Fruit fly (Drosophila melanogaster) whole organism, embryonic: ENCODE results near the gene SKIP.

Experiments
- Bdp1 ChIP-seq: fragments of 200-800 bp; sonication (Bioruptor generic); optimal IDR thresholded peaks from 3 replicates; lab custom pipeline; 2016; ENCODE audit warnings: missing biosample characterization, missing genetic modification characterization
- CG1024 ChIP-seq: fragments of 200-800 bp; sonication (Bioruptor generic); IDR thresholded peaks from 2 replicates; pipeline ENCODE4 v1.3.6; 2022; ENCODE audit warnings: missing biosample characterization, missing genetic modification characterization
- CG10979 ChIP-seq: fragments of 200-800 bp; sonication (Bioruptor generic); optimal IDR thresholded peaks from 2 replicates; lab custom pipeline; 2018; ENCODE audit warnings: missing biosample characterization, mild to moderate bottlenecking, missing genetic modification characterization, moderate library complexity
- CG11723 ChIP-seq: fragments of 200-800 bp; sonication (Bioruptor generic); optimal IDR thresholded peaks from 2 replicates; lab custom pipeline; 2017; ENCODE audit warnings: missing biosample characterization, mild to moderate bottlenecking, missing genetic modification characterization
- CG15011 ChIP-seq: fragments of 200-800 bp; sonication (Bioruptor generic); optimal IDR thresholded peaks from 3 replicates; lab custom pipeline; 2018; ENCODE audit warnings: missing biosample characterization, mild to moderate bottlenecking, missing genetic modification characterization
- CG16813 ChIP-seq: fragments of 200-800 bp; sonication (Bioruptor generic); IDR thresholded peaks from 3 replicates; pipeline ENCODE4 v1.3.6; 2022; ENCODE audit warnings: missing biosample characterization, missing genetic modification characterization; ENCODE audit not compliant: partially characterized antibody
- CG1832 ChIP-seq: fragments of 200-800 bp; sonication (Bioruptor generic); optimal IDR thresholded peaks from 2 replicates; lab custom pipeline; 2017; ENCODE audit warnings: missing biosample characterization, mild to moderate bottlenecking, missing genetic modification characterization, inconsistent platforms
- CG18599 ChIP-seq: fragments of 200-800 bp; sonication (Bioruptor generic); optimal IDR thresholded peaks from 3 replicates; lab custom pipeline; 2017; ENCODE audit warnings: missing biosample characterization, missing genetic modification characterization, mild to moderate bottlenecking, moderate library complexity, missing genetic modification reagents
- CG31365 ChIP-seq: fragments of 200-800 bp; sonication (Bioruptor generic); optimal IDR thresholded peaks from 2 replicates; lab custom pipeline; 2018; ENCODE audit warnings: missing biosample characterization, mild to moderate bottlenecking, missing genetic modification characterization
- CG32767 ChIP-seq: fragments of 200-800 bp; sonication (Bioruptor generic); IDR thresholded peaks from 2 replicates; pipeline ENCODE4 v1.3.6; 2022; ENCODE audit warnings: missing biosample characterization, missing genetic modification characterization
- CG42726 ChIP-seq: fragments of 200-800 bp; sonication (Bioruptor generic); IDR thresholded peaks from 2 replicates; pipeline ENCODE4 v1.3.6; 2022; ENCODE audit warnings: missing biosample characterization, missing genetic modification characterization; ENCODE audit not compliant: partially characterized antibody
- CG4360 ChIP-seq: fragments of 200-800 bp; sonication (Bioruptor generic); IDR thresholded peaks from 2 replicates; pipeline ENCODE4 v1.3.6; 2022; ENCODE audit warnings: missing biosample characterization, missing genetic modification characterization
- CG6272 ChIP-seq: fragments of 200-800 bp; sonication (Bioruptor generic); IDR thresholded peaks from 2 replicates; pipeline ENCODE4 v1.3.6; 2022; ENCODE audit warnings: missing biosample characterization, missing genetic modification characterization
- CG8281 ChIP-seq: fragments of 200-800 bp; sonication (Bioruptor generic); optimal IDR thresholded peaks from 2 replicates; lab custom pipeline; 2018; ENCODE audit warnings: missing biosample characterization, mild to moderate bottlenecking, missing genetic modification characterization, moderate library complexity
- D ChIP-seq, 2 experiments: fragments of 200-800 bp in 1 of 2; fragments of >200 bp in 1 of 2; sonication (Bioruptor generic) in 1 of 2; optimal IDR thresholded peaks; 2 replicates in 1 of 2; 3 replicates in 1 of 2; lab custom pipeline; 2017; ENCODE audit warnings: mild to moderate bottlenecking in 1 of 2, missing biosample characterization in 1 of 2, missing genetic modification characterization in 1 of 2, missing genetic modification reagents in 1 of 2
- Ets65A ChIP-seq: fragments of 200-800 bp; sonication (Bioruptor generic); peaks from one replicate; lab custom pipeline; 2016; ENCODE audit warnings: missing biosample characterization, missing genetic modification characterization
- Lpt ChIP-seq: fragments of >200 bp; optimal IDR thresholded peaks from 2 replicates; lab custom pipeline; 2018; ENCODE audit warnings: missing biosample characterization, missing genetic modification characterization
- Nf-YA ChIP-seq: fragments of 200-800 bp; sonication (Bioruptor generic); IDR thresholded peaks from 2 replicates; pipeline ENCODE4 v1.3.6; 2022; ENCODE audit warnings: missing biosample characterization, missing genetic modification characterization
- Nf-YC ChIP-seq: fragments of 200-800 bp; optimal IDR thresholded peaks from 3 replicates; lab custom pipeline; 2019; ENCODE audit warnings: missing biosample characterization, mild to moderate bottlenecking, missing genetic modification characterization, moderate library complexity
- Oli ChIP-seq: fragments of 200-800 bp; sonication (Bioruptor generic); optimal IDR thresholded peaks from 2 replicates; lab custom pipeline; 2018; ENCODE audit warnings: missing biosample characterization, mild to moderate bottlenecking, missing genetic modification characterization, moderate library complexity
- chm ChIP-seq: fragments of 200-800 bp; sonication (Bioruptor generic); IDR thresholded peaks from 2 replicates; pipeline ENCODE4 v1.3.6; 2022; ENCODE audit warnings: missing biosample characterization, missing genetic modification characterization
- danr ChIP-seq: fragments of 200-800 bp; sonication (Bioruptor generic); IDR thresholded peaks from 2 replicates; pipeline ENCODE4 v1.3.6; 2022; ENCODE audit warnings: missing biosample characterization, missing genetic modification characterization
- gt ChIP-seq: fragments of 200-800 bp; sonication (Bioruptor generic); IDR thresholded peaks from 2 replicates; pipeline ENCODE4 v1.3.6; 2022; ENCODE audit warnings: missing biosample characterization, missing genetic modification characterization
- kah ChIP-seq: fragments of 200-800 bp; sonication (Bioruptor generic); optimal IDR thresholded peaks from 2 replicates; lab custom pipeline; 2018; ENCODE audit warnings: missing biosample characterization, mild to moderate bottlenecking, missing genetic modification characterization
- kni ChIP-seq: fragments of 200-800 bp; sonication (Bioruptor generic); optimal IDR thresholded peaks from 3 replicates; lab custom pipeline; 2017; ENCODE audit warnings: mild to moderate bottlenecking, missing biosample characterization, missing genetic modification reagents, missing genetic modification characterization
- lbe ChIP-seq: fragments of 200-800 bp; sonication (Bioruptor generic); optimal IDR thresholded peaks from 2 replicates; lab custom pipeline; 2016; ENCODE audit warnings: missing biosample characterization, mild to moderate bottlenecking, missing genetic modification characterization
- mld ChIP-seq: fragments of 200-800 bp; sonication (Bioruptor generic); IDR thresholded peaks from 3 replicates; pipeline ENCODE4 v1.3.6; 2022; ENCODE audit warnings: missing biosample characterization, missing genetic modification characterization; ENCODE audit not compliant: partially characterized antibody
- oc ChIP-seq: fragments of 200-800 bp; sonication (Bioruptor generic); optimal IDR thresholded peaks from 2 replicates; lab custom pipeline; 2018; ENCODE audit warnings: missing biosample characterization, mild to moderate bottlenecking, missing genetic modification characterization, moderate library complexity
- pan ChIP-seq, 4 experiments: fragments of >200 bp in 3 of 4; fragments of 200-800 bp in 1 of 4; sonication (Bioruptor generic) in 1 of 4; optimal IDR thresholded peaks in 3 of 4; IDR thresholded peaks in 1 of 4; 2 replicates each; pipeline versions ENCODE4 v1.3.6 to Lab custom; 2017 to 2022; ENCODE audit warnings: missing biosample characterization in 2 of 4, missing genetic modification characterization in 2 of 4, mixed read lengths in 1 of 4
- sens ChIP-seq: fragments of 200-800 bp; sonication (Bioruptor generic); peaks from one replicate; lab custom pipeline; 2016; ENCODE audit warnings: missing biosample characterization, missing genetic modification characterization
- seq ChIP-seq: fragments of 200-800 bp; sonication (Bioruptor generic); IDR thresholded peaks from 2 replicates; pipeline ENCODE4 v1.3.6; 2022; ENCODE audit warnings: missing biosample characterization, missing genetic modification characterization
- sqz ChIP-seq: fragments of 200-800 bp; sonication (Bioruptor generic); optimal IDR thresholded peaks from 3 replicates; lab custom pipeline; 2018; ENCODE audit warnings: missing biosample characterization, mild to moderate bottlenecking, missing genetic modification characterization
- tio ChIP-seq: fragments of 200-800 bp; sonication (Bioruptor generic); optimal IDR thresholded peaks from 2 replicates; lab custom pipeline; 2017; ENCODE audit warnings: missing biosample characterization, missing genetic modification characterization, inconsistent platforms
- zen ChIP-seq: fragments of 200-800 bp; sonication (Bioruptor generic); optimal IDR thresholded peaks from 3 replicates; lab custom pipeline; 2018; ENCODE audit warnings: missing biosample characterization, mild to moderate bottlenecking, missing genetic modification characterization, moderate library complexity

SKIP gene

dm6 chr3R:22134462-22134861, 832 bp downstream of the SKIP start (continued):
- TF ChIP-seq Bdp1 = no peak
- no peak for TF ChIP-seq Nf-YC (tag; lab: Kevin White, UChicago)
- TF ChIP-seq D (optimal IDR thresholded peaks at IDR 0.05; lab: Kevin White, UChicago) = peak; percentile 65
- TF ChIP-seq D (GFP tag; optimal IDR thresholded peaks at IDR 0.05; lab: Kevin White, UChicago) = no peak
- TF ChIP-seq CG16813 (GFP tag; lab: Robert Waterston, UW) = no peak
- no peak for TF ChIP-seq CG15011 (GFP tag; lab: Kevin White, UChicago)
- TF ChIP-seq CG11723 = no peak
- no peak for TF ChIP-seq CG1832 (GFP tag; lab: Kevin White, UChicago)
- TF ChIP-seq oc (tag; lab: Kevin White, UChicago) = peak; percentile 42
- peak; percentile 77 for TF ChIP-seq sqz (GFP tag; lab: Kevin White, UChicago)
- TF ChIP-seq CG10979 = no peak
- no peak for TF ChIP-seq gt (GFP tag; lab: Robert Waterston, UW)
- TF ChIP-seq pan (optimal IDR thresholded peaks at IDR 0.05; lab: Kevin White, UChicago) = no peak
- no peak for TF ChIP-seq pan (GFP tag; optimal IDR thresholded peaks at IDR 0.05 in 1 of 2, IDR thresholded peaks at IDR 0.05 in 1 of 2)
- TF ChIP-seq Oli (tag; lab: Kevin White, UChicago) = no peak
- peak; percentile 99 for TF ChIP-seq CG4360 (GFP tag; lab: Robert Waterston, UW)
- TF ChIP-seq seq (GFP tag; lab: Robert Waterston, UW) = 0 out of 2 replicates have a peak, but pooled peaks have one; percentile 21
- peak; percentile 37 for TF ChIP-seq zen (tag; lab: Kevin White, UChicago)
- no peak for TF ChIP-seq CG42726 (GFP tag; lab: Robert Waterston, UW)
- TF ChIP-seq kah (GFP tag; lab: Kevin White, UChicago) = no peak
- TF ChIP-seq CG31365 (tag; lab: Kevin White, UChicago) = no peak

dm6 chr3R:22135503-22135902, 1.9 kb downstream of the SKIP start:
- TF ChIP-seq CG1024 (GFP tag; lab: Robert Waterston, UW) (no peak), danr (GFP tag; lab: Robert Waterston, UW) (no peak), kni (GFP tag; lab: Kevin White, UChicago) (no peak), CG4360 (GFP tag; lab: Robert Waterston, UW) (0 out of 2 replicates have a peak, but pooled peaks have one; percentile 13), CG8281 (tag; lab: Kevin White, UChicago) (no peak), Ets65A (GFP tag; lab: Kevin White, UChicago) (peak; percentile 80), D (optimal IDR thresholded peaks at IDR 0.05; lab: Kevin White, UChicago) (peak; percentile 12), D (GFP tag; optimal IDR thresholded peaks at IDR 0.05; lab: Kevin White, UChicago) (no peak), Nf-YA (no peak), tio (GFP tag; lab: Kevin White, UChicago) (no peak), chm (GFP tag; lab: Robert Waterston, UW) (0 out of 2 replicates have a peak, but pooled peaks have one; percentile 70), CG18599 (GFP tag; lab: Kevin White, UChicago) (no peak), mld (GFP tag; lab: Robert Waterston, UW) (no peak), CG32767 (no peak), oc (tag; lab: Kevin White, UChicago) (no peak), lbe (GFP tag; lab: Kevin White, UChicago) (no peak)

dm6 chr3R:22136967-22137516, 3.4 kb downstream of the SKIP start:
- TF ChIP-seq sens (GFP tag; lab: Kevin White, UChicago) (peak; percentile 1), CG6272 (GFP tag; lab: Robert Waterston, UW) (no peak), Lpt (GFP tag; lab: Kevin White, UChicago) (no peak)
